Fruit fly (Drosophila melanogaster): Measurements from ENCODE around the gene CG31675.

dm6 chr2L:20880476-20880875, 12.9 kb downstream of the CG31675 start:
- TF ChIP-seq br (GFP tag; optimal IDR thresholded peaks at IDR 0.05) (peak; percentile 53), sv (GFP tag; optimal IDR thresholded peaks at IDR 0.05) (no peak), pan (optimal IDR thresholded peaks at IDR 0.05) (no peak), Myc (optimal IDR thresholded peaks at IDR 0.05) (no peak), jim (GFP tag; optimal IDR thresholded peaks at IDR 0.05) (no peak), Hr78 (GFP tag; optimal IDR thresholded peaks at IDR 0.05) (no peak), usp (GFP tag; optimal IDR thresholded peaks at IDR 0.05) (no peak), rgr (GFP tag; optimal IDR thresholded peaks at IDR 0.05) (peak; percentile 27)
